Worm (Caenorhabditis elegans) whole organism, L1 larva: ENCODE data around the gene cnnm-2.

ENCODE experiments used
- Y116A8C.19 ChIP-seq: sonication (generic microtip); optimal IDR thresholded peaks from 2 replicates; lab custom pipeline; 2016; ENCODE audit warnings: missing compliant biosample characterization, missing genetic modification characterization, borderline replicate concordance
- egl-13 ChIP-seq: sonication (generic microtip); optimal IDR thresholded peaks from 2 replicates; lab custom pipeline; 2016; ENCODE audit warnings: missing genotype, missing genetic modification reagents, missing genetic modification characterization, missing compliant biosample characterization
- isw-1 ChIP-seq: fragments of 200-800 bp; sonication (Bioruptor generic); IDR thresholded peaks from 2 replicates; pipeline ENCODE4 v1.3.6; 2022; ENCODE audit warnings: missing genetic modification characterization, missing compliant biosample characterization
- jun-1 ChIP-seq: fragments of 150-350 bp; optimal IDR thresholded peaks from 2 replicates; lab custom pipeline; 2014; ENCODE audit warnings: missing biosample characterization, missing genetic modification reagents, missing genetic modification characterization
- nhr-11 ChIP-seq: fragments of 150-350 bp; optimal IDR thresholded peaks from 2 replicates; lab custom pipeline; 2014; ENCODE audit warnings: missing biosample characterization, missing genetic modification characterization
- nhr-19 ChIP-seq: fragments of 200-800 bp; sonication (Bioruptor generic); conservative IDR thresholded peaks from 2 replicates; pipeline ENCODE4 v1.3.6; 2022; ENCODE audit warnings: missing genetic modification characterization, missing compliant biosample characterization
- nhr-237 ChIP-seq: fragments of 150-350 bp; optimal IDR thresholded peaks from 2 replicates; lab custom pipeline; 2014; ENCODE audit warnings: missing biosample characterization, missing genetic modification characterization
- unc-62 ChIP-seq: fragments of 150-350 bp; optimal IDR thresholded peaks from 2 replicates; lab custom pipeline; 2014; ENCODE audit warnings: missing biosample characterization, missing genetic modification reagents, missing genetic modification characterization
- xbp-1 ChIP-seq: sonication (generic microtip); optimal IDR thresholded peaks from 2 replicates; lab custom pipeline; 2016; ENCODE audit warnings: missing genetic modification characterization, missing compliant biosample characterization

- no peak for TF ChIP-seq nhr-11 (tag; lab: Kevin White, UChicago)
- TF ChIP-seq nhr-237: no peak
- no peak for TF ChIP-seq Y116A8C.19 (tag; lab: Kevin White, UChicago)
- TF ChIP-seq xbp-1 (tag; lab: Kevin White, UChicago): no peak
- TF ChIP-seq jun-1: no peak
- TF ChIP-seq nhr-19 (GFP tag; lab: Robert Waterston, UW): no peak
- no peak for TF ChIP-seq isw-1 (GFP tag; lab: Robert Waterston, UW)
- no peak for TF ChIP-seq egl-13 (tag; lab: Kevin White, UChicago)
- TF ChIP-seq unc-62 (GFP tag; lab: Kevin White, UChicago): no peak
Observed at ce11 chrX:8819815-8820415, 8.0 kb downstream of the cnnm-2 start.
